Worm (Caenorhabditis elegans) whole organism, L3 larva: ENCODE data around the gene srd-59.

Source experiments
- aly-2 ChIP-seq: fragments of 150-350 bp; optimal IDR thresholded peaks from 2 replicates; lab custom pipeline; 2014; ENCODE audit warnings: missing biosample characterization, missing genetic modification characterization
- ama-1 ChIP-seq: fragments of 150-350 bp; optimal IDR thresholded peaks from 2 replicates; lab custom pipeline; 2018
- hmg-11 ChIP-seq: sonication (generic microtip); optimal IDR thresholded peaks from 2 replicates; lab custom pipeline; 2016; ENCODE audit warnings: missing genetic modification characterization, missing compliant biosample characterization
- nhr-23 ChIP-seq: fragments of 150-350 bp; optimal IDR thresholded peaks from 2 replicates; lab custom pipeline; 2014; ENCODE audit warnings: missing biosample characterization, missing genetic modification reagents, missing genetic modification characterization
- nhr-237 ChIP-seq: fragments of 150-350 bp; optimal IDR thresholded peaks from 2 replicates; lab custom pipeline; 2014; ENCODE audit warnings: missing biosample characterization, missing genetic modification characterization
- skn-1 ChIP-seq: fragments of 150-350 bp; optimal IDR thresholded peaks from 2 replicates; lab custom pipeline; 2014; ENCODE audit warnings: missing biosample characterization, missing genetic modification characterization
- snpc-4 ChIP-seq: fragments of 150-350 bp; optimal IDR thresholded peaks from 2 replicates; lab custom pipeline; 2014; ENCODE audit warnings: missing biosample characterization, missing genetic modification characterization
- unc-39 ChIP-seq: sonication (generic microtip); optimal IDR thresholded peaks from 4 replicates; lab custom pipeline; 2017; ENCODE audit warnings: missing biosample characterization, missing genetic modification characterization

DNA sequence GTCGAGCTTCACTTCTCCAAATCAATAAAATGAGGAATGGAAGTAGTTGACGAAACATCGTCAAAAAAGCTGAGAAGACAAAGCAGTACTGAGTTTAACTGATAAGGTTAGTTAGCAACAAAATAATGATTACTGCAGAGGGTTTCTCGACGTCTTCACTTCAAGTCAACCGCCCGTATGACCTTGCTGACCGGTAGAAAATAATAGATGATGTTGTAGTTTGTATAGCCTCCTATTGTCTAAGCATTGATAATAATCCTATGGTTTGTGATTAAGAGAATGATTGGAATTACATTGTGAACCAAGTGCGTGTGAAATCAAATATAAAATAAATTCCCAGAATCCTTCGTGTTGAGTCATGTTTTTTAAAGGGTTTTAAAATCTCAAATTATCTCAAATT, 6.2 kb upstream of the srd-59 start, which contains the start of gene E04F6.6:
- TF ChIP-seq unc-39 (tag; lab: Kevin White, UChicago) (no peak), nhr-237 (tag; lab: Kevin White, UChicago) (no peak), skn-1 (tag; lab: Kevin White, UChicago) (no peak), aly-2 (tag; lab: Kevin White, UChicago) (no peak), snpc-4 (tag; lab: Kevin White, UChicago) (no peak), ama-1 (lab: Kevin White, UChicago) (no peak), nhr-23 (tag; lab: Kevin White, UChicago) (no peak), hmg-11 (tag; lab: Kevin White, UChicago) (no peak)
